Worm (Caenorhabditis elegans) whole organism, L2 larva: ENCODE results near the gene srv-25.

Experiments
- F13H6.1 ChIP-seq: sonication (generic microtip); optimal IDR thresholded peaks from 2 replicates; lab custom pipeline; 2016; ENCODE audit warnings: missing genetic modification characterization, missing compliant biosample characterization
- aly-2 ChIP-seq: fragments of 150-350 bp; optimal IDR thresholded peaks from 2 replicates; lab custom pipeline; 2014; ENCODE audit warnings: missing biosample characterization, missing genetic modification characterization
- gmeb-1 ChIP-seq: fragments of 150-350 bp; optimal IDR thresholded peaks from 2 replicates; lab custom pipeline; 2014; ENCODE audit warnings: missing biosample characterization, missing genetic modification characterization
- mab-5 ChIP-seq: fragments of 150-350 bp; optimal IDR thresholded peaks from 2 replicates; lab custom pipeline; 2014; ENCODE audit warnings: missing biosample characterization, missing genetic modification characterization
- nhr-25 ChIP-seq: fragments of 150-350 bp; sonication (generic microtip); optimal IDR thresholded peaks from 3 replicates; lab custom pipeline; 2014; ENCODE audit warnings: missing biosample characterization, missing genetic modification characterization
- snpc-4 ChIP-seq: fragments of 150-350 bp; optimal IDR thresholded peaks from 2 replicates; lab custom pipeline; 2014; ENCODE audit warnings: missing biosample characterization, missing genetic modification characterization
- unc-62 ChIP-seq: fragments of 150-350 bp; optimal IDR thresholded peaks from 2 replicates; lab custom pipeline; 2014; ENCODE audit warnings: missing biosample characterization, missing genetic modification reagents, missing genetic modification characterization
- ztf-4 ChIP-seq: fragments of 150-350 bp; optimal IDR thresholded peaks from 2 replicates; lab custom pipeline; 2014; ENCODE audit warnings: missing biosample characterization, missing genetic modification characterization

- peak; percentile 88 for TF ChIP-seq ztf-4
- TF ChIP-seq F13H6.1 (tag; lab: Kevin White, UChicago): peak; percentile 89
- TF ChIP-seq mab-5 (tag; lab: Kevin White, UChicago): peak; percentile 66
- TF ChIP-seq aly-2 (tag; lab: Kevin White, UChicago): no peak
- TF ChIP-seq snpc-4: peak; percentile 81
- TF ChIP-seq unc-62 (GFP tag; lab: Kevin White, UChicago): no peak
- TF ChIP-seq gmeb-1 (tag; lab: Kevin White, UChicago): peak; percentile 98
- TF ChIP-seq nhr-25: peak; percentile 94
These were observed 18.1 kb upstream of the srv-25 start, which contains the start of gene Y73B6BL.29 for ce11 chrIV:6321667-6322066.
